Fruit fly (Drosophila melanogaster): ENCODE data around the gene PGRP-SB2.

PGRP-SB2 gene

dm6 chr3L:16765647-16766628 lies 39.6 kb downstream of the PGRP-SB2 start, which contains the start of gene Nrt (continued):
- TF ChIP-seq CG8944 (GFP tag; optimal IDR thresholded peaks at IDR 0.05) (no peak), cas (GFP tag; IDR thresholded peaks at IDR 0.05) (no peak), PHDP (tag; optimal IDR thresholded peaks at IDR 0.05) (peak; percentile 84), Pdp1 (GFP tag; optimal IDR thresholded peaks at IDR 0.05) (peak in 1 of 2 experiments; percentile 28), Tbp (GFP tag; optimal IDR thresholded peaks at IDR 0.05) (no peak), CrebB (tag; optimal IDR thresholded peaks at IDR 0.05) (peak; percentile 43), D19B (GFP tag; optimal IDR thresholded peaks at IDR 0.05) (peak; percentile 17), Poxn (GFP tag; IDR thresholded peaks at IDR 0.05) (no peak), CG7786 (GFP tag; optimal IDR thresholded peaks at IDR 0.05) (no peak), inv (GFP tag; IDR thresholded peaks at IDR 0.05; ENCODE audit: partially characterized antibody) (0 out of 2 replicates have a peak, but pooled peaks have one; percentile 24), tll (GFP tag; optimal IDR thresholded peaks at IDR 0.05) (peak in 1 of 2 experiments; percentile 72), chif (GFP tag; optimal IDR thresholded peaks at IDR 0.05) (no peak), psq (GFP tag; optimal IDR thresholded peaks at IDR 0.05) (no peak), CG17829 (tag; optimal IDR thresholded peaks at IDR 0.05) (peak; percentile 67), H2.0 (GFP tag; IDR thresholded peaks at IDR 0.05) (no peak)

- TF ChIP-seq Chrac-16 (GFP tag; optimal IDR thresholded peaks at IDR 0.05) (no peak), onecut (GFP tag; IDR thresholded peaks at IDR 0.05) (no peak), CG2116 (GFP tag; optimal IDR thresholded peaks at IDR 0.05) (no peak), CG8290 (GFP tag; optimal IDR thresholded peaks at IDR 0.05) (no peak), CG8290 (tag; optimal IDR thresholded peaks at IDR 0.05) (no peak), ase (GFP tag; IDR thresholded peaks at IDR 0.05) (no peak), E2f2 (GFP tag; IDR thresholded peaks at IDR 0.05) (no peak), fu2 (GFP tag; optimal IDR thresholded peaks at IDR 0.05) (no peak), amos (GFP tag; IDR thresholded peaks at IDR 0.05; ENCODE audit: partially characterized antibody) (no peak), CG2199 (GFP tag; IDR thresholded peaks at IDR 0.05) (0 out of 3 replicates have a peak, but pooled peaks have one; percentile 41), CG4707 (GFP tag; optimal IDR thresholded peaks at IDR 0.05) (no peak), CG2712 (tag; optimal IDR thresholded peaks at IDR 0.05) (no peak), pros (GFP tag; optimal IDR thresholded peaks at IDR 0.05) (peak; percentile 67), Hmr (GFP tag; optimal IDR thresholded peaks at IDR 0.05) (no peak), oc (tag; optimal IDR thresholded peaks at IDR 0.05) (peak; percentile 90), Dll (GFP tag; IDR thresholded peaks at IDR 0.05; ENCODE audit: partially characterized antibody) (no peak), CG8359 (GFP tag; optimal IDR thresholded peaks at IDR 0.05; ENCODE audit: borderline replicate concordance) (no peak), gsb-n (tag; optimal IDR thresholded peaks at IDR 0.05) (peak; percentile 25), HLHmδ (GFP tag; optimal IDR thresholded peaks at IDR 0.05) (peak; percentile 7), D19B (GFP tag; optimal IDR thresholded peaks at IDR 0.05) (no peak), CG3838 (GFP tag; optimal IDR thresholded peaks at IDR 0.05) (no peak), CG7357 (GFP tag; IDR thresholded peaks at IDR 0.05) (no peak), CG8765 (GFP tag; IDR thresholded peaks at IDR 0.05) (no peak), CG11247 (GFP tag; IDR thresholded peaks at IDR 0.05) (no peak), CG2875 (GFP tag; optimal IDR thresholded peaks at IDR 0.05) (no peak), bowl (GFP tag; IDR thresholded peaks at IDR 0.05) (no peak), CG1792 (GFP tag; optimal IDR thresholded peaks at IDR 0.05) (no peak), Usf (GFP tag; optimal IDR thresholded peaks at IDR 0.05) (no peak), HmgD (GFP tag; optimal IDR thresholded peaks at IDR 0.05) (no peak), psq (GFP tag; optimal IDR thresholded peaks at IDR 0.05) (no peak), fd3F (GFP tag; optimal IDR thresholded peaks at IDR 0.05) (no peak), sens (GFP tag) (peak; percentile 75), kni (GFP tag; optimal IDR thresholded peaks at IDR 0.05) (no peak), CG34422 (GFP tag; IDR thresholded peaks at IDR 0.05) (no peak), Camta (GFP tag; optimal IDR thresholded peaks at IDR 0.05) (no peak)
Observed at dm6 chr3L:16766901-16767300, 40.6 kb downstream of the PGRP-SB2 start.
